Worm (Caenorhabditis elegans): ENCODE measurements around the gene ZK1058.3.

DNA sequence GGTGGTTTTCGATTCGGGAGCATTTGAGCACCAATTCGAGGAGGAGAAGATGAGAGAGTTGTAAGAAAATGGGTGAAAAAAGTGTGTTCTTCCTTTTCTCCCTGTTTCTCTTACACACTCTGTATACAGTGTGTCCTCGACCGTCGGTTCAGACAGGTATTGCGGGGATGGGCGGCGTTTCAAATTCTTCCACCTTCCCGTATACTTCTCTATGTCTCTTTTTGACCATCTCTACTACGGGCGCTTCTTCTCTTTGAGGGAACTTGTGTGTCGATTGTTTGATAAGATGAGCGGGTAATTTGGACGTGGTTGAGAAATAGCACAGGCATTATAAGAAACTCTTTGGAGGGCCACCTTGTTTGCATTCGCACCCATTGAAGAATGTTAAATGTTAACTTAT lies 31.1 kb upstream of the ZK1058.3 start:
- no peak for TF ChIP-seq tra-4 (tag; optimal IDR thresholded peaks at IDR 0.05)
- no peak for TF ChIP-seq flt-1 (GFP tag; IDR thresholded peaks at IDR 0.05)
- TF ChIP-seq ama-1 (optimal IDR thresholded peaks at IDR 0.05), result no peak
